Fruit fly (Drosophila melanogaster) S2 (cell line): ENCODE data around the gene CG34173.

ENCODE experiments used
- CG8478 ChIP-seq: fragments of >200 bp; optimal IDR thresholded peaks from 2 replicates; lab custom pipeline; 2018
- CTCF ChIP-seq, 2 experiments: fragments of >200 bp; optimal IDR thresholded peaks; 2 replicates each; lab custom pipeline; 2018

The CG34173 gene

DNA sequence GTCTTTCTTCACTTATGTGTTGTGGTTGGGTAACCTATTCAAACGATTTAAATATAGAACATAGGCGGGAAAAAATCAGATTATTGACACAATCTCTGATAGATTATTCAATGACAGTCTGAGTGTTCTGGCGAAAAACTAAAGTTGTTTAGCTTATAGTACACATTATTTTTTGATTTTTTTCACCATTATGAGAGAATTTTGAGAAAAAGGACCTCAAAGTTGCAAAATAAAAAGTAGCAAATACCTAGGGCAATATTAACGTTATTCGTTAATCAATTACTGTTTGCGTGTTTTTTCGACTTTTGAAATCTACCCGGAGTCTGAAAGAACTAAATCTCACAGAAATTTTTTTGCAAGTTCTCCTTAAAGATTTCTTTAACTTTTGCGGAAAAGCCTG is at the start of gene CG34173:
Gene CG34173 (minus strand): TSS at position 101 of the 400 bp plus-strand sequence.
- TF ChIP-seq CTCF (optimal IDR thresholded peaks at IDR 0.05; lab: Kevin White, UChicago) (no peak), CG8478 (no peak)

DNA sequence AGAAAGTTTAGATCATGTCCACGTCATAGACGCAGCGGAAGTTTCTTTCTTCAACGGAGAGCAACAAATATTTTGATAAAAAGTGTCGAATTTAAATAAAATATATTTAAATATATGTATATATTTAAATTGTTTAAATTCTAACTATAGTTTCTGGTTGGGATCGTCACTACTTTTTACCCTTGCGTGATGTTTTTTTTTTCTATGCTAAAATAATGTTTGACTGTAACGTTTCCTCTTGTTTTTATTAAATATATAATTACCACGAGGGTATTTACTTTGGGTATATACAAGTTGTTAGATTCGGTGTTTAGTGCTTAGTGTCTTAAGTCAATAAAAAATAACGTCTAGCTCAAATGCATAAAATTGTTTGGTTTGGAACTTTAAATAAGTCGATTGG is 25.2 kb upstream of the CG34173 start, which contains the start of gene ttm3:
Gene ttm3 (plus strand): TSS at position 301 of the 400 bp plus-strand sequence.
- TF ChIP-seq CTCF (optimal IDR thresholded peaks at IDR 0.05; lab: Kevin White, UChicago) (no peak), CG8478 (no peak)

DNA sequence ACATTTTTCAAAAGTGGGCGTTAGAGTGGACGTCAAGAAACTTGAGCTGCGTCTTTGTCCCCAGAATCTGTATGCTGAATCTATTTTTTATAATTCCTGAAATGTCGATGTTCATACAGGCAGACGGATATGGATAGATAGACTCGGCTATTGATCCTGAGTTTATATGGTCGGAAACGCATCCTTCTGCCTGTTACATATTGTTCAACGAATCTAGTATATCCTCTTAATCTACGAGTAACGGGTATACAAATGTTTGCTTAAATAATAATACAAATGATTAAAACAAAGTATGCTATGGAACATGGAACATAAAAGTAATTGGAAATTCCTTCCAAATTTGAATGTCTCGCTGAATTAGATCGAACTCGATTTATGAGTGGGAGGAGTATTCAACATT is 16.7 kb upstream of the CG34173 start, which contains the start of gene tplus3a:
Gene tplus3a (plus strand): TSS at position 301 of the 400 bp plus-strand sequence.
- TF ChIP-seq CG8478 (no peak), CTCF (optimal IDR thresholded peaks at IDR 0.05; lab: Kevin White, UChicago) (no peak)

DNA sequence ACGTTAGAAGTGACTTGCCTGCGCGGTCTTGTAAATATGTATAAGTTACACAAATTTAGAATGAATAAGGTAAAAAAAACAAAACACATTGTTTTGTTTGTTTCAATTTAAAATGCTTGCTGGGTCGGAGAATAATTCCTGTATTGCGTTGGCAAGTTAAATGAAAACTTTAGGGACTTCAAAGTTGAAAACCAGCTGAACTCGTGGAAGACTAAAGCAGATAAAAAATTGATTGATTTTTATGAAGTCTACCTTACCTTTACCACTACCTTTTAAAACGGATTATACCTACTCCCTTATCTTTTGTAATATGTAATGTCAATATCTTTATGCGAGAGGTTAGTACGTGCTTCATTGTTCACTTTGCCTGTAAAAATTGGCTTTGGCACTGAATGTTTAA is 11.1 kb upstream of the CG34173 start, which contains the start of gene CG42597:
Gene CG42597 (minus strand): TSS at position 101 of the 400 bp plus-strand sequence.
- no peak for TF ChIP-seq CTCF (optimal IDR thresholded peaks at IDR 0.05; lab: Kevin White, UChicago)
- no peak for TF ChIP-seq CG8478

DNA sequence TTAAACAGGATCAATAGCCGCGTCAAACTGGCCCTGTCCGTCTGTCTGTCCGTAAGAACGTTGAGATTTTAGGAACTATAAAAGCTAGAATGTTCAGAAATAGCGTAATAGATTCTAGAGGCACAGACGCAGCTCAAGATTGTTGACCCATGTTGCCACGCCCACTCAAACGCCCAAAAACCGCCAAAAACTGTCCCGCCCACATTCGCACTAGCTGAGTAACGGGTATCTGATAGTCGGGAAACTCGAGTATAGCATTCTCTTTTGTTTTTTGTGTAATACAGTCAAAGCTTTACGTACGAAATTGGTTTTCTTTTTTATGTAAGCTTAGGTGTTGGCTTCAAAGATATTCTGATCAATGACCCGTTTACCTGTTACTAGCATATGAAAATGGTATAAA is 5.8 kb upstream of the CG34173 start:
- no peak for TF ChIP-seq CG8478
- no peak for TF ChIP-seq CTCF (optimal IDR thresholded peaks at IDR 0.05; lab: Kevin White, UChicago)

DNA sequence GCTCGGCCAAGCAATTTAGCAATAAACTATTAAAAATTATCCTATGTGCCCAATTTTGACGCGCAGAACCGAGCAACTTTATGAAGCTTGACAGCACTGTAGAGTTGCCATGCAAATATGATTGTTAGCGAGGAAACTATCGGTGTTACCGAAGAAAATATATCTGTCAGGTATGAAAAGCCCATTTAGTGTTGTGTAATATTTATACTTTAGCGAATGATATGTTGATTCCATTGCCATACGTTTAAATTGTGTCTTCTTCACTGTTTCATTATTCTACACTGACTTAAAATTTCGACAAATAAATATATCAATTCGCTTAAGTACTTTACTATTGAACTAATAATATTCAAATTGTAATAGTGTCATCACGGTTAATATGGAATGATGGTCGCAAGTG is 10.3 kb downstream of the CG34173 start, which contains the start of gene CG31601:
Gene CG31601 (minus strand): TSS at position 101 of the 400 bp plus-strand sequence.
- TF ChIP-seq CG8478 (no peak), CTCF (optimal IDR thresholded peaks at IDR 0.05; lab: Kevin White, UChicago) (no peak)

DNA sequence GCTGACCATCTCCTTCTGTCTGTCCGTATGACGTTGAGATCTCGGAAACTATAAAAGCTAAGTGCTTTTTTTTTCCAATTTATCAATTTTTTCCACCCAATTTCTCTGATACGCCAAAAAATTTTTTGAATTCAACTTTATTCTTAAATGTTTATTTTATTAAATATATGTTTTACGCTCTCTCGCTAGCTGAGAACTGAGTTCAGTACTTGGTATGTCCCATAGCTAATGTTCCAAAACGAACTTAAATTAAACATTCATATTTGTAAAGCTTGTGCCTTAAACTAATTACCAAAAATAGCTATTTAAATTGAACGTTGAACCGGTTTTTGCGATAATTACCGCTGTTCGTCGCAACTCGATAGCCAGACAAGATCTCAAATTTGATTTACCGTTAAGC is 16.5 kb downstream of the CG34173 start, which contains the start of gene Grl40a:
Gene Grl40a (plus strand): TSS at position 301 of the 400 bp plus-strand sequence.
- TF ChIP-seq CTCF (optimal IDR thresholded peaks at IDR 0.05; lab: Kevin White, UChicago), result no peak
- TF ChIP-seq CG8478, result no peak

DNA sequence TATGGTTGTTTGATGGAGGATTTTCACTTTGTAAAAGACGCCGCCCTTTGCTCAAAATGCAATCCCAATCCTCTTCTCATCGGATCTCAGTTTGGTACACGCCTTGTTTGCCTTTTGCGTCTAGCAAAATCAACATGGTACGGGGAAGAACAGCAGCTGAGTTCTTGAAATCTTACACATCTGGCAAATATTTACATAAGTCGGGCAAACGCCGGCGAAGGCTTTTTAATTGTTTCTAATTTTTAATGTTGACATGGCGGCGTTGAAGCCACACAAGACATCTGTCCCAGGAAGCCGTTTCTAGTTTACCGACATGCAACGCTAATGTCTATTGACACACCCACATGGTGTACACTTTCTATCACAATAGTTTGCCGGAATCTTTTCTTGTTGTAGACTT is 17.2 kb downstream of the CG34173 start:
- no peak for TF ChIP-seq CG8478
- TF ChIP-seq CTCF (optimal IDR thresholded peaks at IDR 0.05; lab: Kevin White, UChicago), result no peak

DNA sequence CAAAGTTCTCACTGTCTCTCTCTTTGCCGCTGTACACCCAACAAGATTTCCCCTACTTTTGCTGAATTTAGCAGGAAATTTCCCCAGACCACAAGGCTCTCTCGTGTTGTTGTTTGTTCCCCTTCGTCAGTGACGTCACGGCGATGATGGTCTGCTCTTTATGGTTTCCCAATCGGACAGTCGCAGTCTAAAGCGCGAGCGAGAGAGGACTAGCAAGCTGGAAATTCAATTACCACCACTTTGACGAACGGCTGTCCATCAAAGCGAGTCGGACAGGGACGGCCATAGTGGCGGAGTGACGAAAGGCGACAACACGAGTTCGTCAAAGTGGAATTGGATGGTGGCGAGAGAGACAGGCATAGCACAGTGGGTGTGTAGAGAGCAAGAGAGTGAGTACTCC is 29.7 kb downstream of the CG34173 start:
- TF ChIP-seq CG8478, result no peak
- peak; percentile 56 to 75 for TF ChIP-seq CTCF (optimal IDR thresholded peaks at IDR 0.05; lab: Kevin White, UChicago)

DNA sequence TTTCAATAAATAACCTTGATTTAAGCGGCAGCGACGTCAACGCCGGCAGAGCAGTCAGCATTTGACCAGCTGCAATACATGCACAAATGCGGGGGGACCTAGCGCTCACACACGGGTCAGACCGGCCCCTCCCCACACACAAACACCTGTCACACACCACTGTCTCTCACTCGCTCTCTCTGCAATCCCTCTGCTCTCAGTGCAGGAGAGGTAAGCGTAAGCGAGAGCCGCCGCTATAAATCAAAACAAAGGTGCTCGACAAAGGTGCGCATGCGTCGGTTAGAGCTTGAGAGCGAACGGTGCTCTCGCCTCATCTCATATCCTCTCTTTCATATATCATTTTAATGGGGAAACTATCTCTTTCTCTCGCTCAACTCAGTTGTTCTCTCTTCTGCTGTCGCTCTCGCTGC is 35.2 kb downstream of the CG34173 start, which contains the start of gene tio:
Gene tio (plus strand): TSS at position 348 of the 410 bp plus-strand sequence.
- TF ChIP-seq CG8478 (no peak), CTCF (optimal IDR thresholded peaks at IDR 0.05; lab: Kevin White, UChicago) (no peak)

DNA sequence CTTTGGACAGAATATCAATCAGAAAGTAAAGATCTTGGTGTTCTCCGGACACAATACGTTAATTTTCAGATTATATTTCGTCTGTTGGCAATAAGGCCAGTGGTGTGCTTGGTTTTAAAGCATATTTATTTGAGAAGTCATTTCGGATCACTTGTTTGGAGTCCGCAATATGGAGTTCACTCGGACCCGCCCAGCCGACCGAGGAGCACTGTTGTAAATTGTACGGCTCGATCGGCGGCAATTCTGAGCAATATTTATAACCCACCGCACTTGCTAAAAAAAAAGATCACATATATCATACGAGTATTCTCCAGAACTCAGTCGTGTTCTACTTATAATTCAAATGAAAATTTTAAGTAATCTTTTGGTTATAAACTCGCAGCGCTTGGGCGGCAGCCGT is 39.2 kb downstream of the CG34173 start, which contains the start of gene CG31693:
Gene CG31693 (plus strand): TSS at position 301 of the 400 bp plus-strand sequence.
- TF ChIP-seq CTCF (optimal IDR thresholded peaks at IDR 0.05; lab: Kevin White, UChicago), result no peak
- TF ChIP-seq CG8478, result no peak
